In genomic region chr3R:8947757-8948428, dm6 we compare ENCODE assay signal across 3 fruit fly cellular contexts.
A peak's percentile ranks its signal among the peaks of the same experiment; 100 is the strongest.
TF ChIP-seq lines count a peak whose summit lies in the region.

No protein-coding gene starts in this region.

- no peak for TF ChIP-seq CTCF in whole organism, embryonic (GFP tag; optimal IDR thresholded peaks at IDR 0.05; lab: Kevin White, UChicago)

TF ChIP-seq in whole organism, embryonic, 481 proteins besides CTCF, POLR2A, EP300 and RAD21 (continues in another document):
- no peak for TF ChIP-seq ab (GFP tag; optimal IDR thresholded peaks at IDR 0.05; lab: Kevin White, UChicago)
- no peak for TF ChIP-seq pros (GFP tag; optimal IDR thresholded peaks at IDR 0.05; lab: Kevin White, UChicago)
- TF ChIP-seq CG15011 (GFP tag; optimal IDR thresholded peaks at IDR 0.05; lab: Kevin White, UChicago) = no peak
- TF ChIP-seq CG11504 (tag; optimal IDR thresholded peaks at IDR 0.05; lab: Kevin White, UChicago) = peak; percentile 58
- no peak for TF ChIP-seq CG7556 (GFP tag; optimal IDR thresholded peaks at IDR 0.05; lab: Kevin White, UChicago)
- TF ChIP-seq tx (GFP tag; optimal IDR thresholded peaks at IDR 0.05; lab: Kevin White, UChicago) = no peak
- TF ChIP-seq CG2678 (tag; optimal IDR thresholded peaks at IDR 0.05; lab: Kevin White, UChicago) = peak; percentile 6
- no peak for TF ChIP-seq CG10366 (GFP tag; IDR thresholded peaks at IDR 0.05; lab: Robert Waterston, UW)
- peak; percentile 58 for TF ChIP-seq CG18262 (tag; optimal IDR thresholded peaks at IDR 0.05; lab: Kevin White, UChicago)
- no peak for TF ChIP-seq H2.0 (GFP tag; IDR thresholded peaks at IDR 0.05; lab: Robert Waterston, UW)
- no peak for TF ChIP-seq luna (GFP tag; optimal IDR thresholded peaks at IDR 0.05; lab: Kevin White, UChicago)
- no peak for TF ChIP-seq bcd (GFP tag; optimal IDR thresholded peaks at IDR 0.05; lab: Kevin White, UChicago)
- no peak for TF ChIP-seq CG1602 (GFP tag; optimal IDR thresholded peaks at IDR 0.05; lab: Kevin White, UChicago)
- TF ChIP-seq Lhr (GFP tag; optimal IDR thresholded peaks at IDR 0.05; lab: Kevin White, UChicago) = no peak
- TF ChIP-seq Dad (GFP tag; optimal IDR thresholded peaks at IDR 0.05; lab: Kevin White, UChicago) = no peak
- TF ChIP-seq gro (GFP tag; optimal IDR thresholded peaks at IDR 0.05; lab: Kevin White, UChicago) = no peak
- no peak for TF ChIP-seq tna (GFP tag; IDR thresholded peaks at IDR 0.05; lab: Robert Waterston, UW; ENCODE audit: partially characterized antibody)
- TF ChIP-seq BEAF-32 (GFP tag; optimal IDR thresholded peaks at IDR 0.05; lab: Kevin White, UChicago) = no peak
- TF ChIP-seq CG10147 (GFP tag; optimal IDR thresholded peaks at IDR 0.05; lab: Kevin White, UChicago) = no peak
- TF ChIP-seq Dek (tag; optimal IDR thresholded peaks at IDR 0.05; lab: Kevin White, UChicago) = no peak
- no peak for TF ChIP-seq CG5953 (GFP tag; IDR thresholded peaks at IDR 0.05; lab: Robert Waterston, UW)
- peak in 1 of 2 experiments; percentile 33 for TF ChIP-seq Hr51 (GFP tag; optimal IDR thresholded peaks at IDR 0.05; lab: Kevin White, UChicago)
- no peak for TF ChIP-seq CG30020 (tag; optimal IDR thresholded peaks at IDR 0.05; lab: Kevin White, UChicago)
- no peak for TF ChIP-seq Optix (GFP tag; IDR thresholded peaks at IDR 0.05; lab: Robert Waterston, UW)
- TF ChIP-seq Rx (GFP tag; IDR thresholded peaks at IDR 0.05; lab: Robert Waterston, UW) = no peak
- no peak for TF ChIP-seq insv (GFP tag; optimal IDR thresholded peaks at IDR 0.05; lab: Kevin White, UChicago)
- no peak for TF ChIP-seq Atf6 (GFP tag; IDR thresholded peaks at IDR 0.05; lab: Robert Waterston, UW)
- no peak for TF ChIP-seq Mad (GFP tag; optimal IDR thresholded peaks at IDR 0.05; lab: Kevin White, UChicago)
- no peak for TF ChIP-seq CG11093 (GFP tag; IDR thresholded peaks at IDR 0.05; lab: Robert Waterston, UW)
- no peak for TF ChIP-seq pzg (GFP tag; optimal IDR thresholded peaks at IDR 0.05; lab: Kevin White, UChicago)
- TF ChIP-seq CG15514 (GFP tag; optimal IDR thresholded peaks at IDR 0.05; lab: Kevin White, UChicago) = no peak
- peak; percentile 11 for TF ChIP-seq PHDP (tag; optimal IDR thresholded peaks at IDR 0.05; lab: Kevin White, UChicago)

TF ChIP-seq in whole organism, prepupa, 60 proteins besides CTCF, POLR2A, EP300 and RAD21:
- TF ChIP-seq CG15336 (GFP tag; IDR thresholded peaks at IDR 0.05; lab: Robert Waterston, UW) (peak; percentile 79), dsx (GFP tag; optimal IDR thresholded peaks at IDR 0.05; lab: Kevin White, UChicago; ENCODE audit: poor library complexity, severe bottlenecking) (peak; percentile 24), CG6276 (GFP tag; optimal IDR thresholded peaks at IDR 0.05; lab: Kevin White, UChicago) (peak; percentile 60), Gug (GFP tag; IDR thresholded peaks at IDR 0.05; lab: Robert Waterston, UW) (no peak), CG6808 (GFP tag; optimal IDR thresholded peaks at IDR 0.05; lab: Kevin White, UChicago) (no peak), Ets96B (tag; optimal IDR thresholded peaks at IDR 0.05; lab: Kevin White, UChicago) (peak; percentile 2), CG11294 (GFP tag; IDR thresholded peaks at IDR 0.05; lab: Robert Waterston, UW) (no peak), CG3032 (tag; optimal IDR thresholded peaks at IDR 0.05; lab: Kevin White, UChicago) (peak; percentile 11), CG8319 (GFP tag; optimal IDR thresholded peaks at IDR 0.05; lab: Kevin White, UChicago) (no peak), CG32006 (GFP tag; optimal IDR thresholded peaks at IDR 0.05; lab: Kevin White, UChicago) (peak; percentile 87), CG4318 (GFP tag; optimal IDR thresholded peaks at IDR 0.05; lab: Kevin White, UChicago) (peak; percentile 64), CG6163 (GFP tag; IDR thresholded peaks at IDR 0.05; lab: Robert Waterston, UW) (0 out of 3 replicates have a peak, but pooled peaks have one; percentile 19), eg (GFP tag; IDR thresholded peaks at IDR 0.05; lab: Robert Waterston, UW) (peak; percentile 52; the same call in 2 of the 3 replicates), salr (GFP tag; optimal IDR thresholded peaks at IDR 0.05; lab: Kevin White, UChicago) (peak in 1 of 2 experiments; percentile 30), Eip78C (GFP tag; lab: Kevin White, UChicago) (peak; percentile 52), lz (GFP tag; optimal IDR thresholded peaks at IDR 0.05; lab: Kevin White, UChicago) (no peak), Lpt (GFP tag; optimal IDR thresholded peaks at IDR 0.05; lab: Kevin White, UChicago) (peak; percentile 35), CG10631 (GFP tag; optimal IDR thresholded peaks at IDR 0.05; lab: Kevin White, UChicago) (peak; percentile 2), OdsH (GFP tag; optimal IDR thresholded peaks at IDR 0.05; lab: Kevin White, UChicago) (peak; percentile 32), CG34406 (GFP tag; optimal IDR thresholded peaks at IDR 0.05; lab: Kevin White, UChicago) (no peak), CG3919 (GFP tag; optimal IDR thresholded peaks at IDR 0.05; lab: Kevin White, UChicago) (peak; percentile 7), CG8119 (GFP tag; IDR thresholded peaks at IDR 0.05; lab: Robert Waterston, UW) (peak; percentile 81; the same call in 2 of the 3 replicates), Hr4 (GFP tag; optimal IDR thresholded peaks at IDR 0.05; lab: Kevin White, UChicago) (peak; percentile 53), achi (GFP tag; optimal IDR thresholded peaks at IDR 0.05; lab: Kevin White, UChicago) (peak; percentile 29), ss (GFP tag; optimal IDR thresholded peaks at IDR 0.05; lab: Kevin White, UChicago) (peak in 1 of 2 experiments; percentile 37)

TF ChIP-seq in whole organism, pupa, 21 proteins besides CTCF, POLR2A, EP300 and RAD21:
- peak; percentile 24 for TF ChIP-seq CG15710 (tag; optimal IDR thresholded peaks at IDR 0.05; lab: Kevin White, UChicago)
- peak; percentile 33 for TF ChIP-seq CG9948 (tag; optimal IDR thresholded peaks at IDR 0.05; lab: Kevin White, UChicago)
- TF ChIP-seq Ets98B (GFP tag; IDR thresholded peaks at IDR 0.05; lab: Robert Waterston, UW) = peak; percentile 19; the same call in 1 of the 2 replicates
- no peak for TF ChIP-seq Snoo (tag; optimal IDR thresholded peaks at IDR 0.05; lab: Kevin White, UChicago)
- peak; percentile 14 for TF ChIP-seq CG17806 (tag; optimal IDR thresholded peaks at IDR 0.05; lab: Kevin White, UChicago)
- no peak for TF ChIP-seq gl (tag; optimal IDR thresholded peaks at IDR 0.05; lab: Kevin White, UChicago)
- TF ChIP-seq CG8159 (tag; optimal IDR thresholded peaks at IDR 0.05; lab: Kevin White, UChicago) = peak; percentile 31
- TF ChIP-seq rn (GFP tag; IDR thresholded peaks at IDR 0.05; lab: Robert Waterston, UW) = no peak
- TF ChIP-seq CG8301 (tag; optimal IDR thresholded peaks at IDR 0.05; lab: Kevin White, UChicago) = peak; percentile 59
- peak; percentile 35 for TF ChIP-seq CG14655 (GFP tag; optimal IDR thresholded peaks at IDR 0.05; lab: Kevin White, UChicago)
- no peak for TF ChIP-seq Pif1A (GFP tag; optimal IDR thresholded peaks at IDR 0.05; lab: Kevin White, UChicago)
- TF ChIP-seq CG4496 (GFP tag; IDR thresholded peaks at IDR 0.05; lab: Robert Waterston, UW) = no peak
- TF ChIP-seq CG10348 (GFP tag; IDR thresholded peaks at IDR 0.05; lab: Robert Waterston, UW) = no peak

Comparison
In these comparisons a context has a peak if more than half of its experiments do, and no peak if none do; other contexts are left out.
1. Of the 7 proteins assayed by ChIP-seq in both whole organism, embryonic and whole organism, prepupa: peak only in whole organism, embryonic: Blimp-1 and Sox102F; only in whole organism, prepupa: Lpt; in both: none; in neither: 4.